Fruit fly (Drosophila melanogaster): ENCODE measurements around the gene Hmr.

dm6 chrX:10561433-10561832 lies 34.2 kb downstream of the Hmr start:
- TF ChIP-seq kay (GFP tag; ENCODE audit: borderline replicate concordance) (no peak), Mnt (GFP tag; optimal IDR thresholded peaks at IDR 0.05) (no peak), pad (GFP tag; optimal IDR thresholded peaks at IDR 0.05) (no peak)
